Worm (Caenorhabditis elegans) whole organism, mixed stage, embryonic: ENCODE results near the gene R12B2.7.

Experiments used
- M03D4.4 ChIP-seq: sonication (generic microtip); optimal IDR thresholded peaks from 2 replicates; lab custom pipeline; 2017; ENCODE audit warnings: mild to moderate bottlenecking, missing genetic modification characterization, missing compliant biosample characterization
- blmp-1 ChIP-seq: fragments of 150-350 bp; optimal IDR thresholded peaks from 2 replicates; lab custom pipeline; 2014; ENCODE audit warnings: missing biosample characterization, missing genetic modification characterization
- ceh-39 ChIP-seq: fragments of 150-350 bp; optimal IDR thresholded peaks from 2 replicates; lab custom pipeline; 2014; ENCODE audit warnings: missing biosample characterization, missing genetic modification characterization
- ceh-43 ChIP-seq: fragments of 200-800 bp; sonication (Bioruptor generic); optimal IDR thresholded peaks from 2 replicates; lab custom pipeline; 2018; ENCODE audit warnings: mild to moderate bottlenecking, missing genetic modification characterization, moderate library complexity, missing compliant biosample characterization
- ceh-83 ChIP-seq: fragments of 200-800 bp; sonication (Bioruptor generic); optimal IDR thresholded peaks from 2 replicates; lab custom pipeline; 2018; ENCODE audit warnings: mild to moderate bottlenecking, missing genetic modification characterization, missing compliant biosample characterization
- ces-1 ChIP-seq: fragments of 150-350 bp; optimal IDR thresholded peaks from 2 replicates; lab custom pipeline; 2014; ENCODE audit warnings: missing biosample characterization, missing genetic modification reagents, missing genetic modification characterization
- cnd-1 ChIP-seq: fragments of 200-800 bp; sonication (Bioruptor generic); optimal IDR thresholded peaks from 2 replicates; lab custom pipeline; 2018; ENCODE audit warnings: mild to moderate bottlenecking, missing genetic modification characterization, missing compliant biosample characterization
- drap-1 ChIP-seq: fragments of 200-800 bp; sonication (Bioruptor generic); optimal IDR thresholded peaks from 3 replicates; lab custom pipeline; 2018; ENCODE audit warnings: mild to moderate bottlenecking, missing genetic modification characterization, missing compliant biosample characterization
- elt-3 ChIP-seq: fragments of 150-350 bp; optimal IDR thresholded peaks from 2 replicates; lab custom pipeline; 2014; ENCODE audit warnings: missing biosample characterization, missing genetic modification characterization
- flh-1 ChIP-seq: fragments of 200-800 bp; sonication (Bioruptor generic); optimal IDR thresholded peaks from 2 replicates; lab custom pipeline; 2018; ENCODE audit warnings: mild to moderate bottlenecking, missing genetic modification characterization, moderate library complexity, missing compliant biosample characterization
- ham-2 ChIP-seq: fragments of 200-800 bp; sonication (Bioruptor generic); optimal IDR thresholded peaks from 2 replicates; lab custom pipeline; 2018; ENCODE audit warnings: mild to moderate bottlenecking, missing genetic modification characterization, missing compliant biosample characterization
- hlh-1 ChIP-seq: fragments of 150-350 bp; optimal IDR thresholded peaks from 2 replicates; lab custom pipeline; 2014; ENCODE audit warnings: missing biosample characterization, missing genetic modification reagents, missing genetic modification characterization
- lin-13 ChIP-seq: fragments of 150-350 bp; optimal IDR thresholded peaks from 2 replicates; lab custom pipeline; 2014; ENCODE audit warnings: missing biosample characterization, missing genetic modification characterization
- lin-32 ChIP-seq: fragments of 200-800 bp; sonication (Bioruptor generic); optimal IDR thresholded peaks from 2 replicates; lab custom pipeline; 2018; ENCODE audit warnings: mild to moderate bottlenecking, missing genetic modification characterization, missing compliant biosample characterization
- lsy-2 ChIP-seq: fragments of 150-350 bp; optimal IDR thresholded peaks from 2 replicates; lab custom pipeline; 2014; ENCODE audit warnings: missing biosample characterization, missing genetic modification characterization
- mep-1 ChIP-seq: fragments of 150-350 bp; optimal IDR thresholded peaks from 2 replicates; lab custom pipeline; 2017; ENCODE audit warnings: missing biosample characterization, missing genetic modification reagents, missing genetic modification characterization, inconsistent platforms
- mls-2 ChIP-seq: sonication (generic microtip); optimal IDR thresholded peaks from 2 replicates; lab custom pipeline; 2016; ENCODE audit warnings: mild to moderate bottlenecking, missing genetic modification characterization, moderate library complexity, missing compliant biosample characterization
- nhr-2 ChIP-seq: fragments of 150-350 bp; optimal IDR thresholded peaks from 2 replicates; lab custom pipeline; 2014; ENCODE audit warnings: missing biosample characterization, missing genetic modification characterization
- nhr-237 ChIP-seq: fragments of 150-350 bp; optimal IDR thresholded peaks from 2 replicates; lab custom pipeline; 2014; ENCODE audit warnings: missing biosample characterization, missing genetic modification characterization
- nhr-28 ChIP-seq: fragments of 150-350 bp; optimal IDR thresholded peaks from 2 replicates; lab custom pipeline; 2014; ENCODE audit warnings: missing biosample characterization, missing genetic modification characterization
- nhr-76 ChIP-seq: sonication (generic microtip); optimal IDR thresholded peaks from 2 replicates; lab custom pipeline; 2017; ENCODE audit warnings: missing biosample characterization, missing genetic modification characterization
- pha-4 ChIP-seq: fragments of 150-350 bp; optimal IDR thresholded peaks from 2 replicates; lab custom pipeline; 2018; ENCODE audit warnings: missing biosample characterization, missing genetic modification reagents, missing genetic modification characterization
- sem-2 ChIP-seq: fragments of 200-800 bp; sonication (Bioruptor generic); optimal IDR thresholded peaks from 2 replicates; lab custom pipeline; 2018; ENCODE audit warnings: mild to moderate bottlenecking, missing genetic modification characterization, missing compliant biosample characterization
- sptf-1 ChIP-seq: sonication (generic microtip); optimal IDR thresholded peaks from 2 replicates; lab custom pipeline; 2017; ENCODE audit warnings: mild to moderate bottlenecking, missing genetic modification characterization, moderate library complexity, missing compliant biosample characterization
- tbx-8 ChIP-seq: fragments of 200-800 bp; sonication (Bioruptor generic); optimal IDR thresholded peaks from 2 replicates; lab custom pipeline; 2018; ENCODE audit warnings: mild to moderate bottlenecking, missing genetic modification characterization, moderate library complexity, missing compliant biosample characterization
- unc-120 ChIP-seq: sonication (generic microtip); optimal IDR thresholded peaks from 2 replicates; lab custom pipeline; 2017; ENCODE audit warnings: missing genetic modification characterization, missing compliant biosample characterization; ENCODE audit not compliant: poor library complexity, severe bottlenecking
- unc-39 ChIP-seq: fragments of 150-350 bp; optimal IDR thresholded peaks from 2 replicates; lab custom pipeline; 2014; ENCODE audit warnings: missing biosample characterization, missing genetic modification characterization
- unc-62 ChIP-seq: fragments of 150-350 bp; optimal IDR thresholded peaks from 2 replicates; lab custom pipeline; 2014; ENCODE audit warnings: missing biosample characterization, missing genetic modification reagents, missing genetic modification characterization
- zip-8 ChIP-seq: fragments of 150-350 bp; optimal IDR thresholded peaks from 2 replicates; lab custom pipeline; 2014; ENCODE audit warnings: missing biosample characterization, missing genetic modification characterization
- ztf-11 ChIP-seq: fragments of 150-350 bp; optimal IDR thresholded peaks from 2 replicates; lab custom pipeline; 2014; ENCODE audit warnings: missing biosample characterization, missing genetic modification characterization

The R12B2.7 gene

ce11 chrIII:5810012-5810411, 4.8 kb upstream of the R12B2.7 start:
- TF ChIP-seq ceh-39 (tag; lab: Kevin White, UChicago) = no peak
- no peak for TF ChIP-seq unc-120 (tag; lab: Kevin White, UChicago)
- TF ChIP-seq nhr-76 = no peak
- no peak for TF ChIP-seq ceh-83 (GFP tag; lab: Kevin White, UChicago)

ce11 chrIII:5811957-5812356, 2.9 kb upstream of the R12B2.7 start:
- no peak for TF ChIP-seq elt-3 (tag; lab: Kevin White, UChicago)
- no peak for TF ChIP-seq ztf-11 (tag; lab: Kevin White, UChicago)
- no peak for TF ChIP-seq lin-13 (tag; lab: Kevin White, UChicago)
- TF ChIP-seq hlh-1 = no peak
- no peak for TF ChIP-seq ham-2 (GFP tag; lab: Kevin White, UChicago)
- TF ChIP-seq cnd-1 (tag; lab: Kevin White, UChicago) = no peak
- no peak for TF ChIP-seq unc-39
- no peak for TF ChIP-seq tbx-8
- no peak for TF ChIP-seq pha-4 (tag; lab: Kevin White, UChicago)
- TF ChIP-seq unc-120 (tag; lab: Kevin White, UChicago) = no peak
- no peak for TF ChIP-seq sem-2 (GFP tag; lab: Kevin White, UChicago)
- TF ChIP-seq M03D4.4 (tag; lab: Kevin White, UChicago) = no peak

DNA sequence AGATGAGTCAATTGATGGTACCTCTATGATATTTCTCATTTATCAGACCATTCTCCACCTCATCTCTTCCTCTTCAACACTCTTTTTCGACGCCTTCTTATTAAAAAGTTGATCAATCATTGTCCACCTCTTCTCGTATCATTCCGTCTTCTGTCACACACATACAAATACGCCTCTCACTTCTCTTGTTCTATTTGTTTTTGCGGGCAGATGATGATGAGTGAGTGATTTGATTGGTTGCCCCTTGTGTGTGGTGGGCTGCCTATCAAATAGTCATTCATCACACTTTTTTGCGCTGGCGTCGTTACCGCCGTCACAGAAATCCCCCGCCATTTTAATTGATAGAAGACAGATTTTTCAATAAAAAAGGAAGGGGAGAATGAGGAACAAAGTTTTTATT, 2.2 kb upstream of the R12B2.7 start:
- no peak for TF ChIP-seq pha-4 (tag; lab: Kevin White, UChicago)
- TF ChIP-seq unc-62 (GFP tag; lab: Kevin White, UChicago) = peak; percentile 59
- TF ChIP-seq, all 35 proteins: peak for 1

ce11 chrIII:5813501-5813900, 1.3 kb upstream of the R12B2.7 start:
- no peak for TF ChIP-seq nhr-76

DNA sequence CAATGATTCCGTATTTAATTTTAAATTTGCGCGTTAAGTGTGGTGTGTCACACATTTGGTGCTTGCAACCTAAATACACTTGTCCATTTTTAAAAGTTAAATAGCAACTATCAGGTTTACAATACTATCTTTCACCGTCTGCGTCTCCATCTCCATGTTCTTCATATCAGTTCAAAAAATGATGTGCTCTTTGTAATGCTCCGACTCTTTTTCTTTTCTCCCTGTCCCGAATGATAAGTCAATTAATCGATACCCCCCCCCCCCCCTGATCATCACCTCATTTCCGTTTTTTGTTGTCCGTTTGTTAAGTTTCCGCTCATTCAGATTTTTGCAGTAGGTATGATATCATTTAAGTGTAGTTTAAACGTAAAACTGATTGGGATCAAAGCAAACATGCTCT, 747 bp upstream of the R12B2.7 start:
- TF ChIP-seq lsy-2 (tag; lab: Kevin White, UChicago) (no peak), sptf-1 (tag; lab: Kevin White, UChicago) (no peak), ces-1 (no peak), zip-8 (no peak), drap-1 (GFP tag; lab: Kevin White, UChicago) (no peak), ceh-39 (tag; lab: Kevin White, UChicago) (no peak), mls-2 (tag; lab: Kevin White, UChicago) (no peak), cnd-1 (tag; lab: Kevin White, UChicago) (no peak), M03D4.4 (tag; lab: Kevin White, UChicago) (no peak), ham-2 (GFP tag; lab: Kevin White, UChicago) (no peak)

DNA sequence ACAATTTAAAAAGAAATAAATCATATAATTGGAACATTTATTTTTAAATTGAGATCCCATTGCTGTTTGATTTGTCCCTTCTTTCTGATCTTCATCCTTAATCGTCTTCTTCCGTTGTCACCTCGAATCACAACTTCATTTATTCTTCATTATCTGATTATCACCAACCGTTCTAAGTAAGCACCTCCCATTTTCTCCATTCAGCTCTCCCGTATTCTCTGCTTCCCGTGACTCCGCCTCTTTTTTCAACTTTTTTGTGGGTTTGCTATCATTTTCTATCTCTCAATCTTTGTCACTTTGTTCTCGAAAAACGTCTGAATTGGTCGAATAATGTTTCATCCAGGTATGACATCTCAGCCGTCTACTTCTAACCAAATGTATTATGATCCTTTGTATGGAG, 1.1 kb downstream of the R12B2.7 start, which contains the start of gene sma-4:
Gene sma-4, plus strand, starts transcription at position 301 of the 400 bp plus-strand sequence.
- no peak for TF ChIP-seq unc-39
- TF ChIP-seq nhr-2 (tag; lab: Kevin White, UChicago) = no peak
- TF ChIP-seq ceh-83 (GFP tag; lab: Kevin White, UChicago) = no peak
- TF ChIP-seq nhr-28 (tag; lab: Kevin White, UChicago) = no peak
- no peak for TF ChIP-seq ceh-43 (GFP tag; lab: Kevin White, UChicago)
- no peak for TF ChIP-seq unc-62 (GFP tag; lab: Kevin White, UChicago)
- no peak for TF ChIP-seq blmp-1 (tag; lab: Kevin White, UChicago)
- TF ChIP-seq ztf-11 (tag; lab: Kevin White, UChicago) = no peak
- TF ChIP-seq tbx-8 = no peak
- no peak for TF ChIP-seq mls-2 (tag; lab: Kevin White, UChicago)
- TF ChIP-seq nhr-237 (tag; lab: Kevin White, UChicago) = no peak
- TF ChIP-seq hlh-1 = no peak
- no peak for TF ChIP-seq cnd-1 (tag; lab: Kevin White, UChicago)
- no peak for TF ChIP-seq unc-120 (tag; lab: Kevin White, UChicago)
- no peak for TF ChIP-seq mep-1 (tag; lab: Kevin White, UChicago)
- TF ChIP-seq lin-32 (GFP tag; lab: Kevin White, UChicago) = no peak
- no peak for TF ChIP-seq M03D4.4 (tag; lab: Kevin White, UChicago)
- no peak for TF ChIP-seq flh-1 (GFP tag; lab: Kevin White, UChicago)
- TF ChIP-seq elt-3 (tag; lab: Kevin White, UChicago) = no peak
